In genomic region chrX:8384642-8385181, ce11 we compare ENCODE assay signal across 2 worm cellular contexts.
TF ChIP-seq lines count a peak whose summit lies in the region.

Gene F41D9.2 (minus strand): TSS chrX:8384945.

TF ChIP-seq in whole organism, L1 larva, 84 proteins besides CTCF, POLR2A, EP300 and RAD21 (continued from another document):
- peak; percentile 61 for TF ChIP-seq blmp-1 (tag; optimal IDR thresholded peaks at IDR 0.05; lab: Kevin White, UChicago)
- TF ChIP-seq egl-27 (tag; optimal IDR thresholded peaks at IDR 0.05; lab: Kevin White, UChicago): no peak
- TF ChIP-seq hlh-4 (tag; optimal IDR thresholded peaks at IDR 0.05; lab: Kevin White, UChicago): no peak
- no peak for TF ChIP-seq ceh-82 (tag; optimal IDR thresholded peaks at IDR 0.05; lab: Kevin White, UChicago)
- TF ChIP-seq sptf-1 (tag; optimal IDR thresholded peaks at IDR 0.05; lab: Kevin White, UChicago): no peak
- no peak for TF ChIP-seq hlh-17 (GFP tag; optimal IDR thresholded peaks at IDR 0.05; lab: Kevin White, UChicago; ENCODE audit: borderline replicate concordance)
- no peak for TF ChIP-seq ceh-88 (GFP tag; IDR thresholded peaks at IDR 0.05; lab: Robert Waterston, UW)
- no peak for TF ChIP-seq fkh-4 (tag; optimal IDR thresholded peaks at IDR 0.05; lab: Kevin White, UChicago; ENCODE audit: borderline replicate concordance)
- TF ChIP-seq aly-2 (tag; optimal IDR thresholded peaks at IDR 0.05; lab: Kevin White, UChicago): no peak
- TF ChIP-seq zag-1 (tag; optimal IDR thresholded peaks at IDR 0.05; lab: Kevin White, UChicago): no peak
- no peak for TF ChIP-seq fkh-10 (GFP tag; optimal IDR thresholded peaks at IDR 0.05; lab: Kevin White, UChicago)
- TF ChIP-seq fos-1 (tag; optimal IDR thresholded peaks at IDR 0.05; lab: Kevin White, UChicago): no peak
- TF ChIP-seq mdl-1 (tag; optimal IDR thresholded peaks at IDR 0.05; lab: Kevin White, UChicago): no peak
- no peak for TF ChIP-seq F16B12.6 (tag; optimal IDR thresholded peaks at IDR 0.05; lab: Kevin White, UChicago)
- TF ChIP-seq snu-23 (GFP tag; optimal IDR thresholded peaks at IDR 0.05; lab: Kevin White, UChicago): peak; percentile 24
- no peak for TF ChIP-seq ceh-90 (tag; optimal IDR thresholded peaks at IDR 0.05; lab: Kevin White, UChicago)
- no peak for TF ChIP-seq lin-15B (tag; optimal IDR thresholded peaks at IDR 0.05; lab: Kevin White, UChicago)
- no peak for TF ChIP-seq dsc-1 (tag; optimal IDR thresholded peaks at IDR 0.05; lab: Kevin White, UChicago)
- TF ChIP-seq xbp-1 (tag; optimal IDR thresholded peaks at IDR 0.05; lab: Kevin White, UChicago): no peak
- TF ChIP-seq Y116A8C.19 (tag; optimal IDR thresholded peaks at IDR 0.05; lab: Kevin White, UChicago; ENCODE audit: borderline replicate concordance): no peak
- no peak for TF ChIP-seq jun-1 (tag; optimal IDR thresholded peaks at IDR 0.05; lab: Kevin White, UChicago)
- peak in 2 of 6 experiments; percentile 7 to 30 for TF ChIP-seq elt-3 (tag; optimal IDR thresholded peaks at IDR 0.05; lab: Kevin White, UChicago)
- no peak for TF ChIP-seq nhr-237 (tag; optimal IDR thresholded peaks at IDR 0.05; lab: Kevin White, UChicago)
- TF ChIP-seq elt-2 (tag; optimal IDR thresholded peaks at IDR 0.05; lab: Kevin White, UChicago): no peak
- no peak for TF ChIP-seq nhr-28 (tag; optimal IDR thresholded peaks at IDR 0.05; lab: Kevin White, UChicago)
- TF ChIP-seq snpc-4 (tag; optimal IDR thresholded peaks at IDR 0.05; lab: Kevin White, UChicago): no peak
- no peak for TF ChIP-seq sup-37 (GFP tag; optimal IDR thresholded peaks at IDR 0.05; lab: Kevin White, UChicago)
- TF ChIP-seq nhr-76 (tag; optimal IDR thresholded peaks at IDR 0.05; lab: Kevin White, UChicago): no peak
- no peak for TF ChIP-seq nhr-11 (tag; optimal IDR thresholded peaks at IDR 0.05; lab: Kevin White, UChicago)
- TF ChIP-seq ztf-11 (tag; optimal IDR thresholded peaks at IDR 0.05; lab: Kevin White, UChicago): no peak
- no peak for TF ChIP-seq C34B4.2 (tag; optimal IDR thresholded peaks at IDR 0.05; lab: Kevin White, UChicago)
- no peak for TF ChIP-seq pag-3 (tag; optimal IDR thresholded peaks at IDR 0.05; lab: Kevin White, UChicago; ENCODE audit: borderline replicate concordance, insufficient read depth)
- no peak for TF ChIP-seq tlp-1 (tag; optimal IDR thresholded peaks at IDR 0.05; lab: Kevin White, UChicago)
- TF ChIP-seq fkh-8 (tag; optimal IDR thresholded peaks at IDR 0.05; lab: Kevin White, UChicago): no peak
- TF ChIP-seq pax-3 (tag; optimal IDR thresholded peaks at IDR 0.05; lab: Kevin White, UChicago): no peak
- no peak for TF ChIP-seq nhr-77 (tag; optimal IDR thresholded peaks at IDR 0.05; lab: Kevin White, UChicago)
- no peak for TF ChIP-seq nhr-71 (tag; optimal IDR thresholded peaks at IDR 0.05; lab: Kevin White, UChicago)
- TF ChIP-seq nhr-20 (tag; optimal IDR thresholded peaks at IDR 0.05; lab: Kevin White, UChicago): peak; percentile 8
- TF ChIP-seq lir-3 (tag; optimal IDR thresholded peaks at IDR 0.05; lab: Kevin White, UChicago; ENCODE audit: poor library complexity): no peak
- TF ChIP-seq nhr-90 (tag; optimal IDR thresholded peaks at IDR 0.05; lab: Kevin White, UChicago; ENCODE audit: poor library complexity): no peak
- TF ChIP-seq vab-15 (tag; optimal IDR thresholded peaks at IDR 0.05; lab: Kevin White, UChicago): no peak
- TF ChIP-seq zip-4 (GFP tag; optimal IDR thresholded peaks at IDR 0.05; lab: Kevin White, UChicago): no peak
- TF ChIP-seq efl-1 (optimal IDR thresholded peaks at IDR 0.05; lab: Kevin White, UChicago): no peak
- TF ChIP-seq efl-1 (GFP tag; optimal IDR thresholded peaks at IDR 0.05 in 1 of 2; lab: Kevin White, UChicago): peak in 1 of 2 experiments; percentile 44
- TF ChIP-seq ets-5 (GFP tag; IDR thresholded peaks at IDR 0.05; lab: Robert Waterston, UW): no peak
- TF ChIP-seq mep-1 (tag; optimal IDR thresholded peaks at IDR 0.05; lab: Kevin White, UChicago): peak; percentile 35
- peak; percentile 80 for TF ChIP-seq nhr-85 (tag; lab: Kevin White, UChicago)
- TF ChIP-seq unc-86 (tag; optimal IDR thresholded peaks at IDR 0.05; lab: Kevin White, UChicago): no peak
- TF ChIP-seq skn-1 (tag; optimal IDR thresholded peaks at IDR 0.05; lab: Kevin White, UChicago): no peak
- TF ChIP-seq nhr-47 (tag; optimal IDR thresholded peaks at IDR 0.05; lab: Kevin White, UChicago): no peak
- no peak for TF ChIP-seq unc-98 (GFP tag; IDR thresholded peaks at IDR 0.05; lab: Robert Waterston, UW)
- TF ChIP-seq swsn-7 (tag; optimal IDR thresholded peaks at IDR 0.05; lab: Kevin White, UChicago): no peak
- no peak for TF ChIP-seq sox-4 (tag; optimal IDR thresholded peaks at IDR 0.05; lab: Kevin White, UChicago)
- no peak for TF ChIP-seq ztf-4 (tag; optimal IDR thresholded peaks at IDR 0.05; lab: Kevin White, UChicago)

TF ChIP-seq in whole organism, L4 larva, 104 proteins besides CTCF, POLR2A, EP300 and RAD21 (continued from another document):
- no peak for TF ChIP-seq lin-15B (tag; optimal IDR thresholded peaks at IDR 0.05; lab: Kevin White, UChicago)
- TF ChIP-seq duxl-1 (tag; optimal IDR thresholded peaks at IDR 0.05; lab: Kevin White, UChicago; ENCODE audit: poor library complexity): no peak
- TF ChIP-seq aha-1 (tag; lab: Kevin White, UChicago): peak; percentile 3
- TF ChIP-seq gei-8 (GFP tag; optimal IDR thresholded peaks at IDR 0.05; lab: Kevin White, UChicago): no peak
- TF ChIP-seq zfp-3 (GFP tag; conservative IDR thresholded peaks at IDR 0.05; lab: Robert Waterston, UW): no peak
- no peak for TF ChIP-seq zip-2 (tag; optimal IDR thresholded peaks at IDR 0.05; lab: Kevin White, UChicago)
- 0 out of 2 replicates have a peak, but pooled peaks have one; percentile 17 for TF ChIP-seq hmg-1.1 (GFP tag; IDR thresholded peaks at IDR 0.05; lab: Robert Waterston, UW)
- TF ChIP-seq snpc-4 (tag; optimal IDR thresholded peaks at IDR 0.05; lab: Kevin White, UChicago): no peak
